Fruit fly (Drosophila melanogaster) whole organism, pupa: ENCODE results near the gene CG11964.

Experiments used
- CG12605 ChIP-seq: fragments of 200-800 bp; sonication (Bioruptor generic); IDR thresholded peaks from 2 replicates; pipeline ENCODE4 v1.3.6; 2022; ENCODE audit warnings: missing biosample characterization, missing genetic modification characterization
- CG13204 ChIP-seq: fragments of 200-800 bp; sonication (Bioruptor generic); optimal IDR thresholded peaks from 2 replicates; lab custom pipeline; 2018; ENCODE audit warnings: missing biosample characterization, mild to moderate bottlenecking, missing genetic modification characterization, moderate library complexity
- CG14655 ChIP-seq: fragments of 200-800 bp; sonication (Bioruptor generic); optimal IDR thresholded peaks from 3 replicates; lab custom pipeline; 2017; ENCODE audit warnings: mild to moderate bottlenecking, missing biosample characterization, missing genetic modification reagents, missing genetic modification characterization
- CG15710 ChIP-seq: fragments of 200-800 bp; sonication (Bioruptor generic); optimal IDR thresholded peaks from 2 replicates; lab custom pipeline; 2018; ENCODE audit warnings: missing biosample characterization, mild to moderate bottlenecking, missing genetic modification characterization, moderate library complexity
- CG17806 ChIP-seq: fragments of 200-800 bp; sonication (Bioruptor generic); optimal IDR thresholded peaks from 2 replicates; lab custom pipeline; 2018; ENCODE audit warnings: missing biosample characterization, mild to moderate bottlenecking, missing genetic modification characterization, moderate library complexity
- CG32121 ChIP-seq: fragments of 200-800 bp; sonication (Bioruptor generic); IDR thresholded peaks from 2 replicates; pipeline ENCODE4 v1.3.6; 2022; ENCODE audit warnings: missing biosample characterization, missing genetic modification characterization
- CG34367 ChIP-seq: fragments of 200-800 bp; sonication (Bioruptor generic); optimal IDR thresholded peaks from 2 replicates; lab custom pipeline; 2018; ENCODE audit warnings: missing biosample characterization, mild to moderate bottlenecking, missing genetic modification characterization
- CG4496 ChIP-seq: fragments of 200-800 bp; sonication (Bioruptor generic); IDR thresholded peaks from 3 replicates; pipeline ENCODE4 v1.3.6; 2022; ENCODE audit warnings: missing biosample characterization, missing genetic modification characterization
- CG8159 ChIP-seq: fragments of 200-800 bp; sonication (Bioruptor generic); optimal IDR thresholded peaks from 3 replicates; lab custom pipeline; 2018; ENCODE audit warnings: missing biosample characterization, mild to moderate bottlenecking, missing genetic modification characterization, moderate library complexity
- CG8301 ChIP-seq: fragments of 200-800 bp; sonication (Bioruptor generic); optimal IDR thresholded peaks from 2 replicates; lab custom pipeline; 2018; ENCODE audit warnings: missing biosample characterization, mild to moderate bottlenecking, missing genetic modification characterization
- CG9948 ChIP-seq: fragments of 200-800 bp; sonication (Bioruptor generic); optimal IDR thresholded peaks from 2 replicates; lab custom pipeline; 2018; ENCODE audit warnings: missing biosample characterization, mild to moderate bottlenecking, missing genetic modification characterization, moderate library complexity
- D1 ChIP-seq: fragments of 200-800 bp; sonication (Bioruptor generic); optimal IDR thresholded peaks from 2 replicates; lab custom pipeline; 2018; ENCODE audit warnings: missing biosample characterization, mild to moderate bottlenecking, missing genetic modification characterization, moderate library complexity
- EcR ChIP-seq: fragments of 200-800 bp; sonication (Bioruptor generic); optimal IDR thresholded peaks from 3 replicates; lab custom pipeline; 2019; ENCODE audit warnings: missing biosample characterization, missing genetic modification characterization, mild to moderate bottlenecking, moderate library complexity, missing genetic modification reagents
- Ets98B ChIP-seq: fragments of 200-800 bp; sonication (Bioruptor generic); IDR thresholded peaks from 2 replicates; pipeline ENCODE4 v1.3.6; 2022; ENCODE audit warnings: missing biosample characterization, missing genetic modification characterization
- Pif1A ChIP-seq: fragments of 200-800 bp; sonication (Bioruptor generic); optimal IDR thresholded peaks from 3 replicates; lab custom pipeline; 2016; ENCODE audit warnings: missing biosample characterization, missing genetic modification characterization
- Pif1B ChIP-seq: fragments of 200-800 bp; sonication (Bioruptor generic); optimal IDR thresholded peaks from 3 replicates; lab custom pipeline; 2016; ENCODE audit warnings: missing biosample characterization, missing genetic modification characterization
- Snoo ChIP-seq: fragments of 200-800 bp; sonication (Bioruptor generic); optimal IDR thresholded peaks from 3 replicates; lab custom pipeline; 2017; ENCODE audit warnings: missing biosample characterization, mild to moderate bottlenecking, missing genetic modification characterization, inconsistent platforms
- fd96Ca ChIP-seq: fragments of 200-800 bp; sonication (Bioruptor generic); IDR thresholded peaks from 3 replicates; pipeline ENCODE4 v1.3.6; 2022; ENCODE audit warnings: missing biosample characterization, missing genetic modification characterization
- gl ChIP-seq: fragments of 200-800 bp; sonication (Bioruptor generic); optimal IDR thresholded peaks from 2 replicates; lab custom pipeline; 2018; ENCODE audit warnings: missing biosample characterization, mild to moderate bottlenecking, missing genetic modification characterization
- rn ChIP-seq: fragments of 200-800 bp; sonication (Bioruptor generic); IDR thresholded peaks from 2 replicates; pipeline ENCODE4 v1.3.6; 2022; ENCODE audit warnings: missing biosample characterization, missing genetic modification characterization

The CG11964 gene

DNA sequence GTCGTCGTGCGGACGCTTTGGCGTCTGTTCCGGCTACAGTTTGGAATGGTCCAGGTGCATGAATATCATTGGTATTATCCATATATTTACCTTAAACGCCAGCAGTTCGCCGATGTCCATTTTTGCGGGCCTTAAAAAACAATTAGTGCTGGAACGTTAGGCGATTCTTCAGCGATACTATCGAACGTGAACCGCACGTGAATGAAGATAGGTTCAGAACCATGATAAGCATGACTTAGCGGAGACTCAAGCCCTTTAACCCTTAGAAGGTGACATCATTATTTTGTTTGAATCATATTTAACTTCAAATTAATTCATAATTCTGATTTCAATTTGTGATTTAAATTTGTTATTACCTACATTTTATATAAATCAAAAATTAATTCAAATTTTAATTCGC is at the start of gene CG11964:
Gene CG11964, minus strand, starts transcription at position 155 of the 400 bp plus-strand sequence.
- TF ChIP-seq CG4496 (GFP tag; lab: Robert Waterston, UW) (peak; percentile 30; the same call in 1 of the 3 replicates), CG32121 (peak; percentile 28; the same call in 1 of the 2 replicates), CG8159 (peak; percentile 32), fd96Ca (no peak), Ets98B (GFP tag; lab: Robert Waterston, UW) (peak; percentile 55), CG17806 (tag; lab: Kevin White, UChicago) (peak; percentile 7), CG14655 (GFP tag; lab: Kevin White, UChicago) (no peak), CG15710 (tag; lab: Kevin White, UChicago) (no peak), D1 (tag; lab: Kevin White, UChicago) (peak; percentile 91), CG12605 (GFP tag; lab: Robert Waterston, UW) (no peak)
- TF ChIP-seq, all 21 proteins: peak for 6

DNA sequence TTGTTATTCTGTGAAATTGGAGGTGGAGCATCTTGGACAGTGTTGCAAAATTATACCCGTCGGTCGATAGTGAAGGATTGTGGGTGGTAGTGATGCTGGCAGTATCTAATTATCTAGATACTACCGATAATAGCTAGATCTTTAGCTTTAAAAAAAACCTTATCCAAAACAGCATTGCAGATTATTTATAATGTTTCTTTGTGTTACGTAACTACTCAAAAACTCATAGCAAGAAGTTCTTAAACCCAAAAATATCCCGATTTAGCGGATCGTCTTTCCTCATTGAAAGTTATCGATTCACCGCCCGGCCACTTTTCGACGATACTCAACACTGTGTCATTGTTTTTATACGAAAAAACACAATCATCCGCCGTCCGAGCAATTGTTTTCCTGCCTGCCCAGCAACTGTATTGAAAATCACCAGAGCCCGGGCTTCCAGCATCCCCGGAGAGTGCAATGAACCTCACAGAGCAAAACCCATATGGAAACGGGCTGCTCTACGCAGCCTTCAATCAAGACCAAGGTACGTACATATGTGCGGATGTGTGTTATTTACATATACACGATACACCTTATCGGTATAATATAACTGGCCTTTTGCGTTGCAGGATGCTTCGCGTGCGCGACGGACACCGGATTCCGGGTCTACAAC is 48.2 kb upstream of the CG11964 start, which contains the start of gene CG11975:
Gene CG11975, plus strand, starts transcription at position 326 of the 652 bp plus-strand sequence.
- no peak for TF ChIP-seq Pif1B (GFP tag; lab: Kevin White, UChicago)
- TF ChIP-seq CG8301 (tag; lab: Kevin White, UChicago): no peak
- peak; percentile 20 for TF ChIP-seq CG17806 (tag; lab: Kevin White, UChicago)
- no peak for TF ChIP-seq D1 (tag; lab: Kevin White, UChicago)
- TF ChIP-seq CG4496 (GFP tag; lab: Robert Waterston, UW): peak; percentile 60; the same call in 1 of the 3 replicates
- peak; percentile 47; the same call in 1 of the 3 replicates for TF ChIP-seq fd96Ca
- no peak for TF ChIP-seq CG8159
- peak; percentile 52 for TF ChIP-seq Snoo (tag; lab: Kevin White, UChicago)
- TF ChIP-seq CG14655 (GFP tag; lab: Kevin White, UChicago): no peak
- TF ChIP-seq CG9948 (tag; lab: Kevin White, UChicago): peak; percentile 34
- TF ChIP-seq CG13204 (GFP tag; lab: Kevin White, UChicago): no peak
- no peak for TF ChIP-seq CG12605 (GFP tag; lab: Robert Waterston, UW)
- peak; percentile 69 for TF ChIP-seq EcR
- peak; percentile 39; the same call in 1 of the 2 replicates for TF ChIP-seq CG32121
- peak; percentile 62 for TF ChIP-seq CG15710 (tag; lab: Kevin White, UChicago)
- no peak for TF ChIP-seq gl
- no peak for TF ChIP-seq rn
- no peak for TF ChIP-seq Pif1A (GFP tag; lab: Kevin White, UChicago)
- TF ChIP-seq Ets98B (GFP tag; lab: Robert Waterston, UW): no peak; the same call in 1 of the 2 replicates

DNA sequence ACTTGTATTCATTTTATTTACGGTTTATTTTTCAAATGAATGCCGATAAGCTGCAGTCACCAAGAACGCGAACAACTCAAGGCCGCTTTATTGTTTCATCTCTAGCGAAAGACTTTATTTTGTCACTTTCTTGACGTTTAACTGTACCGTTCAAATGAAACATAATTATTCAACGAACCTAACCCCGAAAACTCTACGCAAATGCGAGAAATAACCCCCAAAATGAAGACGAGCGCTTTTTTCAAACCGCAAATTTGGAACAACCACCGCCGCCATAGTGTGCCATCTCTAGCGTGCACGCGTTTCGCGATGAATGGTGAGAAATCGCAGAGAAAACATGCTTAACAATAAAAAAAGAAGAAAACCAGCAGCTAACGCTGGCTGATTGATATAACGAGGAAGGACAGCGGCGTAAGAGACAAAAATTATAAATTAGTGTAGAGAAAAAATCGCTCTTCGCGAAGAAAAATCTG is 39.8 kb upstream of the CG11964 start, which contains the start of gene CG11970:
Gene CG11970, plus strand, starts transcription at position 117 of the 473 bp plus-strand sequence.
- TF ChIP-seq CG17806 (tag; lab: Kevin White, UChicago): no peak
- TF ChIP-seq, all 21 proteins: peak for 0

DNA sequence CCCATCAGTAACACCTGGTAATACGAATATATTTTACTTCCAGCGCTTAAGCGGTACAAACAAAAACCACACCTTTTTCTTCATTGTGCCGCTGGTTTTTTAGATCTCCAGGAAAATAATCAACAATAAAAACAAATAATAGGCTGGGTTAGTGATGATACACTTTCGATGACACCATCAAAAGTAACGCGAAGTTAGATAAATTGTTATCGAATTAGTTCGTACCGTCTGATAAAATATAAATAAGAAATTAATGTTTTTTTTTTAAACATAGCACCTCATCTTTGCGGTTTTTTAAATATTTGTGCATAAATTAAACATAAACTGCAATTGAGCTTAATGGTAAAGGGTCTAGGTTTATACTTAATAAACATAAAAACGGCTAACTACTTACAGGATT is 39.3 kb upstream of the CG11964 start, which contains the start of gene RagA-B:
Gene RagA-B, minus strand, starts transcription at position 175 of the 400 bp plus-strand sequence.
- TF ChIP-seq CG32121 (no peak), fd96Ca (no peak), CG4496 (GFP tag; lab: Robert Waterston, UW) (no peak), CG8301 (tag; lab: Kevin White, UChicago) (no peak), rn (no peak), CG34367 (tag; lab: Kevin White, UChicago) (no peak), CG14655 (GFP tag; lab: Kevin White, UChicago) (no peak), Snoo (tag; lab: Kevin White, UChicago) (no peak), D1 (tag; lab: Kevin White, UChicago) (no peak)

DNA sequence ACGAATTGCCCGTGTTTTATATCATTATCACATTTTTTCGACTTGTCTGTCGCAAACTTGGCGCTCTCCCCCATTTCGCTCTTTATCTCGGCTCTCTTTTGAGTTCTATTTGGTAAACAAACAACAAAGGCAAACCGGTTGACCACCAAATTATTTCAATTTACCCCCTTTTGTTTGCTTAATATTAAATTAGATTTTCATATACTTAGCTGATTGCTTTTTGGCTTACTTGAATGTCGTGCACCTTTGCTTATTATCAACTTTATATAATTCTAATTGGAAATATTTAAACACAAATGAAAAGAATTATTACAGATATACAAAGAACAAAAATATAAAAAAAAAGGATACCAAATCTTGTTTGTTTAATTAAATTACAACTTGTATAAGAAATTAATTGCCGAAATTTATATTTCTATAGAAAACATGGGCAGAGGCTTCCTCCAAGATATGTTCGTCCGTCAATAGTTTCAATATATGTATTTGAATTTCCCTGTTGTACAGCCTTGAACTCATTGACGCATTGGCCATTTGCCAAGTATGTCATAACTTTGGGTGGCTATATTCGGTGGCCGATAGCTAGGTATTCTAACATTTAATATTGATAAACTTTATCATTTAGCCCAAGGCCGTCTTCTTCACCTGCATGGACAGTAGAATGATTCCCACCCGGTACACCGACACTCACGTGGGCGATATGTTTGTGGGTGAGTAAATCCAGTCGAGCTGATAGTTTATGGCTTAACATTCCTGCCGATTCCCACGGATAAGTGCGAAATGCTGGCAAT is 36.6 kb upstream of the CG11964 start:
- no peak for TF ChIP-seq CG34367 (tag; lab: Kevin White, UChicago)
- TF ChIP-seq CG8301 (tag; lab: Kevin White, UChicago): no peak
- TF ChIP-seq CG14655 (GFP tag; lab: Kevin White, UChicago): no peak
- TF ChIP-seq fd96Ca: no peak
- no peak for TF ChIP-seq CG32121

DNA sequence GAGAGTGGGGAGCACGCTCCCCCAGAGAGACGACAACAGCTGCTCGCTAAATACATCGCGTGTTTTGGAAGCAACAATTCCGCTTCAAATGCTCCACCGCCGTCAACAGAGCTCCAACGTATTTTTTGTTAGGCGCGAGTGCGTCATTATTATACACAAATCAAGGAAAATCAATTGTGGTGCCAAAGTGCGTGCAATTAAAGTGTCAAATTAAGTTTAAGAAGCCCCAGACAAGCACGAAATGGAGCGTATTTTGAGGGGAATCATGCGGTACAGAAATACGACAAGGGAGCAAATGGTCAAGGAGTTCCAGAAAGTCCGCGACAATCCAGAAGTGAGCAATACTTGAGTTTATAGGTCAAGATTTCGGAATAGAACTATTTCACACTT is 36.0 kb upstream of the CG11964 start, which contains the start of gene CAHbeta:
Gene CAHbeta, plus strand, starts transcription at position 85 of the 390 bp plus-strand sequence.
- no peak for TF ChIP-seq Pif1A (GFP tag; lab: Kevin White, UChicago)
- TF ChIP-seq Pif1B (GFP tag; lab: Kevin White, UChicago): no peak
- TF ChIP-seq CG12605 (GFP tag; lab: Robert Waterston, UW): peak; percentile 58
- TF ChIP-seq D1 (tag; lab: Kevin White, UChicago): no peak
- TF ChIP-seq Ets98B (GFP tag; lab: Robert Waterston, UW): peak; percentile 42; the same call in 1 of the 2 replicates
